Fruit fly (Drosophila melanogaster): Measurements from ENCODE around the gene CG6041.

The CG6041 gene

DNA sequence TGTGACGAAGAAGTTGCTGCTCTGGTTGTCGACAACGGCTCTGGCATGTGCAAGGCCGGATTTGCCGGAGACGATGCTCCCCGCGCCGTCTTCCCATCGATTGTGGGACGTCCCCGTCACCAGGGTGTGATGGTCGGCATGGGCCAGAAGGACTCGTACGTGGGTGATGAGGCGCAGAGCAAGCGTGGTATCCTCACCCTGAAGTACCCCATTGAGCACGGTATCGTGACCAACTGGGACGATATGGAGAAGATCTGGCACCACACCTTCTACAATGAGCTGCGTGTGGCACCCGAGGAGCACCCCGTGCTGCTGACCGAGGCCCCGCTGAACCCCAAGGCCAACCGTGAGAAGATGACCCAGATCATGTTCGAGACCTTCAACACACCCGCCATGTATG lies 45.3 kb upstream of the CG6041 start:
- TF ChIP-seq Ets98B (GFP tag; IDR thresholded peaks at IDR 0.05), result no peak
- TF ChIP-seq CG8301 (tag; optimal IDR thresholded peaks at IDR 0.05), result no peak
- no peak for TF ChIP-seq CG10348 (GFP tag; IDR thresholded peaks at IDR 0.05)
- TF ChIP-seq CG15710 (tag; optimal IDR thresholded peaks at IDR 0.05), result no peak

DNA sequence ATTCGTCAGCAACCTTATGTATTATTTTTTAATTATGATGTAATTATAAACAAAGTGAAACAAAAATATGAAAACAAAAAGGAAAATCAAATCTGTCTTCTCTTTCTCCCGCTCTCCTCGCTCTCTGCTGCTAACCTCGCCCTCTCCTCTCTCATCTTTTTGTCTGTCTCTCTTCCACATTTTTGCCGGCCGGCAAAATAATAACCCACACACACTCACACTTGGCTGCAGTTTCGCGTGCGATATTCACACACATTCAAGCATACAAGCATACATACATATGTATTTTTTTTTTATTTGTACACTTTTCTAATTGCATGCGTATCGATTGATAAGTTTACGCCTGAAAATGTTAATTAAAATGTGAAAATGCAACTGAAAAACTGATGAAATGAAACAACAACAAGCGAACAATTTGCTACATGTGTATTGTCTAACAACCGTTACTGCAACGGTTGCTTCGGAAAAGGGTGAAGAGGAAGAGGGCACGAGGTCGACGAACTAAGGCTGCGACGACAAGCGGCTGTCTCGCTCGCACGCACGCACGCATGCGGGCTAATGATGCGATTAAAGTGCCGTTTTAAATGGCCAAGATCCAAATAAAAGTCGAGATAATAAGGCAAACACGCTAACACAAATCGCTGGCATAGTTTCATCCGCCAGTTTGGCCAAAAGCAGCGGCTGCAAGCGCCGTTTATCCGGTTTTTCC lies 43.4 kb upstream of the CG6041 start:
- TF ChIP-seq Ets98B (GFP tag; IDR thresholded peaks at IDR 0.05), result peak; percentile 12; the same call in 1 of the 2 replicates
- TF ChIP-seq rn (GFP tag; IDR thresholded peaks at IDR 0.05), result no peak
- peak; percentile 41; the same call in 1 of the 2 replicates for TF ChIP-seq CG12605 (GFP tag; IDR thresholded peaks at IDR 0.05)
- TF ChIP-seq EcR (GFP tag; optimal IDR thresholded peaks at IDR 0.05), result peak; percentile 97
- TF ChIP-seq fd96Ca (GFP tag; IDR thresholded peaks at IDR 0.05), result no peak
- peak; percentile 6 for TF ChIP-seq CG13204 (GFP tag; optimal IDR thresholded peaks at IDR 0.05)

- TF ChIP-seq CG15710 (tag; optimal IDR thresholded peaks at IDR 0.05), result no peak
- TF ChIP-seq gl (tag; optimal IDR thresholded peaks at IDR 0.05), result no peak
- TF ChIP-seq CG9948 (tag; optimal IDR thresholded peaks at IDR 0.05), result no peak
- peak; percentile 24 for TF ChIP-seq CG8301 (tag; optimal IDR thresholded peaks at IDR 0.05)
- no peak for TF ChIP-seq CG4496 (GFP tag; IDR thresholded peaks at IDR 0.05)
- no peak for TF ChIP-seq CG10348 (GFP tag; IDR thresholded peaks at IDR 0.05)
- TF ChIP-seq rn (GFP tag; IDR thresholded peaks at IDR 0.05), result no peak
- no peak for TF ChIP-seq Pif1A (GFP tag; optimal IDR thresholded peaks at IDR 0.05)
Measured at dm6 chrX:5905086-5905400, 42.9 kb upstream of the CG6041 start.

dm6 chrX:5905446-5905845 lies 42.5 kb upstream of the CG6041 start, which contains the start of gene CG4020:
Gene CG4020, plus strand, starts transcription at chrX:5905746.
- TF ChIP-seq D1 (tag; optimal IDR thresholded peaks at IDR 0.05) (no peak), CG34367 (tag; optimal IDR thresholded peaks at IDR 0.05) (no peak), CG8301 (tag; optimal IDR thresholded peaks at IDR 0.05) (no peak), CG10348 (GFP tag; IDR thresholded peaks at IDR 0.05) (no peak), CG9948 (tag; optimal IDR thresholded peaks at IDR 0.05) (no peak), CG15710 (tag; optimal IDR thresholded peaks at IDR 0.05) (no peak), rn (GFP tag; IDR thresholded peaks at IDR 0.05) (no peak)

DNA sequence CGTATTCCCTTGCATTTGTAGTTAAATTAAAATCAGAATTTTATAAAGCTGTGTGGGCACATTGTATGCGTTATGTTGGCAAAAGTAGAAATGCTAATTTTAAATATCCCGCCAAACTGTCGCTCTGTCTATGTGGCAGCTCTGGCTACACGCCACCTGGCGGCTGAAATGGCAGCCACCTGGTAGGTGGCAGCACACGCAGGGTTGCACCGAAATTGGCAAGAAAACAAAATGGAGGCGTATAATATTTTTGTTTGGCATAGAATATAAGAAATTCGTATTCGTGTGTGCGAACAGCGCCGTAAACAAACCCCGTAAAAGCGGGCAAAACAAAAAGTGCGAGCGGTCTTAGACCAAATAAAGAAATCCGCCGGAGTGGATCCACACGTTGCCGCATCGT lies 40.0 kb upstream of the CG6041 start, which contains the start of gene CG12236:
Gene CG12236, plus strand, starts transcription at position 220 of the 400 bp plus-strand sequence.
- TF ChIP-seq CG15710 (tag; optimal IDR thresholded peaks at IDR 0.05) (peak; percentile 3), CG32121 (GFP tag; IDR thresholded peaks at IDR 0.05) (no peak), D1 (tag; optimal IDR thresholded peaks at IDR 0.05) (no peak), CG4496 (GFP tag; IDR thresholded peaks at IDR 0.05) (no peak; the same call in 2 of the 3 replicates), CG9948 (tag; optimal IDR thresholded peaks at IDR 0.05) (no peak), Snoo (tag; optimal IDR thresholded peaks at IDR 0.05) (peak; percentile 26), gl (tag; optimal IDR thresholded peaks at IDR 0.05) (no peak), fd96Ca (GFP tag; IDR thresholded peaks at IDR 0.05) (no peak), CG8159 (tag; optimal IDR thresholded peaks at IDR 0.05) (peak; percentile 16), Pif1A (GFP tag; optimal IDR thresholded peaks at IDR 0.05) (no peak), CG8301 (tag; optimal IDR thresholded peaks at IDR 0.05) (no peak), rn (GFP tag; IDR thresholded peaks at IDR 0.05) (no peak), CG34367 (tag; optimal IDR thresholded peaks at IDR 0.05) (no peak), CG13204 (GFP tag; optimal IDR thresholded peaks at IDR 0.05) (no peak), Pif1B (GFP tag; optimal IDR thresholded peaks at IDR 0.05) (no peak), CG10348 (GFP tag; IDR thresholded peaks at IDR 0.05) (no peak), CG12605 (GFP tag; IDR thresholded peaks at IDR 0.05) (no peak), Ets98B (GFP tag; IDR thresholded peaks at IDR 0.05) (no peak), EcR (GFP tag; optimal IDR thresholded peaks at IDR 0.05) (peak; percentile 4), CG17806 (tag; optimal IDR thresholded peaks at IDR 0.05) (no peak), CG14655 (GFP tag; optimal IDR thresholded peaks at IDR 0.05) (no peak)

DNA sequence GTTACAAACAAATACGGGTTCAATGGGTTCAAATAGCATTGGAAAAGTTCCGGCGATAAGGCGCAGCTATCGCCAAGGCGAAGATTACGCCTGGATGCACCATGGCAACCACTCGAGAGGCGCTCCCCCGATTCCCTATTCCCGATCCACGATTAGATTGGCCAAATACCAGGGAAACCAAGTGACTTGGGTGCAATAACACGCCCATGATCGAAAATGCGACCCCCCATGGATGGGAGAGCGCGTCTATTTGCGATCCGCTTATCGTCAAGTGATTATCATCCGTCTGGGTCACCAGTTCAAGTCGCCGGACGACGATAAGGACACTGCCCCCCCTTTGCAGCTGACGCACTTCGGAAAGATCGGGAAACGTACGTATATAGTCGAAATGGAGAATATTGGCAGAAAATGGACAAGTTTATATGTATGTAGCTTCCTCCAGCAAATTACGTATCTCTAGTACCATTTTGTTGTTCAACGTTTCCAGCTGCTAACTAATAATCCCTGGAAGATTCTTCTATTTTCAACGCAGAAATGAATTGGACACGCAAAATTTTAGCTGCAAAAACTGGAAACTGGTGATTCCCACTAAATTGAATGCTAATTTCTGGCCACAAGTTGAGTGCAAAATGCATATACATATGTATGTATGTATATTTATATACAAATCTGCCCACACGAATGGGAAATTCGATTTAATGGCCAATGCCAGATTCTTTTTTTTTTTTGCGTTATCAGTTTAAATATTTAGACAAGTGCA lies 32.8 kb upstream of the CG6041 start:
- TF ChIP-seq CG4496 (GFP tag; IDR thresholded peaks at IDR 0.05) (no peak), EcR (GFP tag; optimal IDR thresholded peaks at IDR 0.05) (peak; percentile 89), gl (tag; optimal IDR thresholded peaks at IDR 0.05) (no peak), CG12605 (GFP tag; IDR thresholded peaks at IDR 0.05) (no peak), fd96Ca (GFP tag; IDR thresholded peaks at IDR 0.05) (no peak), CG14655 (GFP tag; optimal IDR thresholded peaks at IDR 0.05) (no peak)
